Worm (Caenorhabditis elegans) whole organism, early embryonic: ENCODE measurements around the gene ifc-2.

ENCODE experiments used
- F13C5.2 ChIP-seq: sonication (generic microtip); optimal IDR thresholded peaks from 2 replicates; lab custom pipeline; 2017; ENCODE audit warnings: mild to moderate bottlenecking, missing genetic modification characterization, inconsistent platforms, missing compliant biosample characterization
- aly-1 ChIP-seq: sonication (generic microtip); optimal IDR thresholded peaks from 2 replicates; lab custom pipeline; 2016; ENCODE audit warnings: missing genetic modification characterization, missing compliant biosample characterization
- ama-1 ChIP-seq: fragments of 150-350 bp; optimal IDR thresholded peaks from 2 replicates; lab custom pipeline; 2014
- ceh-13 ChIP-seq: fragments of 200-800 bp; sonication (Bioruptor generic); optimal IDR thresholded peaks from 2 replicates; lab custom pipeline; 2018; ENCODE audit warnings: mild to moderate bottlenecking, missing genetic modification characterization, missing compliant biosample characterization
- ceh-36 ChIP-seq: sonication (generic microtip); optimal IDR thresholded peaks from 2 replicates; lab custom pipeline; 2016; ENCODE audit warnings: missing genetic modification characterization, inconsistent platforms, missing compliant biosample characterization
- ets-7 ChIP-seq: sonication (generic microtip); optimal IDR thresholded peaks from 2 replicates; lab custom pipeline; 2016; ENCODE audit warnings: missing genotype, missing genetic modification characterization, missing compliant biosample characterization
- flt-1 ChIP-seq: fragments of 200-800 bp; sonication (Bioruptor generic); IDR thresholded peaks from 2 replicates; pipeline ENCODE4 v1.3.6; 2022; ENCODE audit warnings: missing genetic modification characterization, missing compliant biosample characterization
- hmg-4 ChIP-seq: fragments of 200-800 bp; sonication (Bioruptor generic); optimal IDR thresholded peaks from 2 replicates; lab custom pipeline; 2018; ENCODE audit warnings: mild to moderate bottlenecking, missing genetic modification characterization, missing compliant biosample characterization
- hnd-1 ChIP-seq: sonication (generic microtip); optimal IDR thresholded peaks from 2 replicates; lab custom pipeline; 2016; ENCODE audit warnings: missing genetic modification characterization, missing compliant biosample characterization
- pes-1 ChIP-seq: fragments of 200-800 bp; sonication (Bioruptor generic); IDR thresholded peaks from 2 replicates; pipeline ENCODE4 v1.3.6; 2022; ENCODE audit warnings: missing genetic modification reagents, missing genetic modification characterization, missing compliant biosample characterization
- sea-1 ChIP-seq: fragments of 200-800 bp; sonication (Bioruptor generic); conservative IDR thresholded peaks from 2 replicates; pipeline ENCODE4 v1.3.6; 2022; ENCODE audit warnings: missing genetic modification characterization, missing compliant biosample characterization
- tbx-11 ChIP-seq: fragments of 200-800 bp; sonication (Bioruptor generic); IDR thresholded peaks from 2 replicates; pipeline ENCODE4 v1.3.6; 2022; ENCODE audit warnings: missing genetic modification characterization, missing compliant biosample characterization
- tra-4 ChIP-seq: sonication (generic microtip); optimal IDR thresholded peaks from 2 replicates; lab custom pipeline; 2017; ENCODE audit warnings: missing genetic modification characterization, missing compliant biosample characterization

- TF ChIP-seq ama-1 (lab: Kevin White, UChicago) (no peak), hmg-4 (no peak), tbx-11 (GFP tag; lab: Robert Waterston, UW) (no peak), ceh-13 (GFP tag; lab: Kevin White, UChicago) (no peak), flt-1 (no peak), ceh-36 (tag; lab: Kevin White, UChicago) (no peak), sea-1 (no peak), ets-7 (tag; lab: Kevin White, UChicago) (no peak), F13C5.2 (tag; lab: Kevin White, UChicago) (no peak), tra-4 (tag; lab: Kevin White, UChicago) (no peak), pes-1 (GFP tag; lab: Robert Waterston, UW) (no peak), aly-1 (tag; lab: Kevin White, UChicago) (no peak), hnd-1 (no peak)
Measured at ce11 chrX:646493-646892, 8.2 kb downstream of the ifc-2 start.
